Worm (Caenorhabditis elegans): ENCODE measurements around the gene ZK1128.7.
A peak's percentile ranks its signal among the peaks of the same experiment; 100 is the strongest.

ZK1128.7 gene

ce11 chrIII:10096525-10096972, 40.3 kb upstream of the ZK1128.7 start (continued):
- TF ChIP-seq dpff-1 (tag; optimal IDR thresholded peaks at IDR 0.05), result no peak
- no peak for TF ChIP-seq C17E4.6 (GFP tag; IDR thresholded peaks at IDR 0.05)
- TF ChIP-seq ama-1 (optimal IDR thresholded peaks at IDR 0.05), result no peak
- TF ChIP-seq ama-1 (GFP tag; optimal IDR thresholded peaks at IDR 0.05), result no peak
- TF ChIP-seq ceh-100 (GFP tag; IDR thresholded peaks at IDR 0.05), result no peak
- no peak for TF ChIP-seq xnd-1 (tag; optimal IDR thresholded peaks at IDR 0.05)
- peak; percentile 90 for TF ChIP-seq lin-40 (tag; optimal IDR thresholded peaks at IDR 0.05)
- no peak for TF ChIP-seq egl-44 (GFP tag; IDR thresholded peaks at IDR 0.05)
- TF ChIP-seq B0019.2 (GFP tag; conservative IDR thresholded peaks at IDR 0.05), result no peak
- TF ChIP-seq dox-1 (GFP tag; IDR thresholded peaks at IDR 0.05), result peak; percentile 78
- no peak for TF ChIP-seq F10E7.11 (tag; optimal IDR thresholded peaks at IDR 0.05)
- TF ChIP-seq hlh-26 (GFP tag; conservative IDR thresholded peaks at IDR 0.05), result no peak
- no peak for TF ChIP-seq gei-17 (GFP tag; optimal IDR thresholded peaks at IDR 0.05)
- TF ChIP-seq ztf-6 (GFP tag; IDR thresholded peaks at IDR 0.05), result no peak
- no peak for TF ChIP-seq nhr-27 (tag; optimal IDR thresholded peaks at IDR 0.05)
- TF ChIP-seq ztf-3 (GFP tag; optimal IDR thresholded peaks at IDR 0.05), result no peak
- no peak for TF ChIP-seq nhr-179 (tag; optimal IDR thresholded peaks at IDR 0.05)
- peak; percentile 95 for TF ChIP-seq attf-5 (GFP tag; optimal IDR thresholded peaks at IDR 0.05)
- peak; percentile 33 for TF ChIP-seq ZK185.1 (tag; optimal IDR thresholded peaks at IDR 0.05; ENCODE audit: poor library complexity, severe bottlenecking)
- no peak for TF ChIP-seq F22D6.2 (tag; optimal IDR thresholded peaks at IDR 0.05)
- TF ChIP-seq lin-26 (GFP tag; IDR thresholded peaks at IDR 0.05), result peak; percentile 61; the same call in 1 of the 2 replicates
- TF ChIP-seq K11D2.4 (GFP tag; IDR thresholded peaks at IDR 0.05), result peak; percentile 53; the same call in 1 of the 2 replicates
- peak in 1 of 3 experiments; percentile 77 for TF ChIP-seq lin-35 (GFP tag; optimal IDR thresholded peaks at IDR 0.05)
- no peak for TF ChIP-seq lsl-1 (GFP tag; optimal IDR thresholded peaks at IDR 0.05)
- TF ChIP-seq ceh-79 (tag; optimal IDR thresholded peaks at IDR 0.05), result no peak
- TF ChIP-seq egl-18 (GFP tag; IDR thresholded peaks at IDR 0.05), result no peak
- TF ChIP-seq efl-1 (GFP tag; optimal IDR thresholded peaks at IDR 0.05), result no peak
- no peak for TF ChIP-seq F37B4.10 (GFP tag; IDR thresholded peaks at IDR 0.05)
- peak; percentile 62 for TF ChIP-seq cebp-1 (GFP tag; IDR thresholded peaks at IDR 0.05)
- peak; percentile 86 for TF ChIP-seq cebp-1 (tag; optimal IDR thresholded peaks at IDR 0.05)
- TF ChIP-seq ets-4 (GFP tag; optimal IDR thresholded peaks at IDR 0.05), result peak; percentile 57
- no peak for TF ChIP-seq B0336.3 (GFP tag; IDR thresholded peaks at IDR 0.05)
- TF ChIP-seq repo-1 (tag; optimal IDR thresholded peaks at IDR 0.05), result peak; percentile 40

- no peak for TF ChIP-seq ceh-100 (GFP tag; IDR thresholded peaks at IDR 0.05)
- TF ChIP-seq attf-5 (GFP tag; optimal IDR thresholded peaks at IDR 0.05), result no peak
- no peak for TF ChIP-seq let-607 (tag; optimal IDR thresholded peaks at IDR 0.05)
These were observed 38.8 kb upstream of the ZK1128.7 start, which contains the start of gene spop-1 for ce11 chrIII:10097981-10098380. spop-1 (minus strand) TSS chrIII:10098081.

ce11 chrIII:10101352-10101751, 35.5 kb upstream of the ZK1128.7 start, which contains the start of gene kel-10:
kel-10 (minus strand) TSS chrIII:10101452.
- TF ChIP-seq nfya-2 (GFP tag; IDR thresholded peaks at IDR 0.05) (no peak), F37B4.10 (GFP tag; IDR thresholded peaks at IDR 0.05) (no peak), madf-6 (GFP tag; IDR thresholded peaks at IDR 0.05) (no peak), hmg-1.2 (GFP tag; IDR thresholded peaks at IDR 0.05) (no peak), ztf-6 (GFP tag; IDR thresholded peaks at IDR 0.05) (no peak), lin-54 (GFP tag; optimal IDR thresholded peaks at IDR 0.05) (no peak), ztf-26 (tag; optimal IDR thresholded peaks at IDR 0.05) (no peak), rpc-1 (optimal IDR thresholded peaks at IDR 0.05) (no peak), rpc-1 (tag; optimal IDR thresholded peaks at IDR 0.05) (no peak), egrh-3 (GFP tag; IDR thresholded peaks at IDR 0.05) (no peak), fkh-3 (tag; optimal IDR thresholded peaks at IDR 0.05) (no peak), B0336.3 (GFP tag; IDR thresholded peaks at IDR 0.05) (no peak), nhr-27 (tag; optimal IDR thresholded peaks at IDR 0.05) (no peak), ceh-27 (GFP tag; optimal IDR thresholded peaks at IDR 0.05) (no peak), F52B5.7 (tag; optimal IDR thresholded peaks at IDR 0.05) (no peak), tlf-1 (GFP tag; optimal IDR thresholded peaks at IDR 0.05) (no peak), akir-1 (GFP tag; optimal IDR thresholded peaks at IDR 0.05) (no peak), nhr-90 (tag; optimal IDR thresholded peaks at IDR 0.05) (no peak), F22D6.2 (tag; optimal IDR thresholded peaks at IDR 0.05) (no peak), dpl-1 (GFP tag; optimal IDR thresholded peaks at IDR 0.05) (no peak)
